Fruit fly (Drosophila melanogaster) whole organism, prepupa: ENCODE measurements around the gene Cp7Fa.

Experiments used
- CG11294 ChIP-seq: fragments of 200-800 bp; sonication (Bioruptor generic); IDR thresholded peaks from 2 replicates; pipeline ENCODE4 v1.3.6; 2022; ENCODE audit warnings: missing biosample characterization, missing genetic modification characterization
- CG11902 ChIP-seq: fragments of 200-800 bp; sonication (Bioruptor generic); optimal IDR thresholded peaks from 3 replicates; lab custom pipeline; 2016; ENCODE audit warnings: missing biosample characterization, missing genetic modification characterization
- CG15336 ChIP-seq: fragments of 200-800 bp; sonication (Bioruptor generic); IDR thresholded peaks from 2 replicates; pipeline ENCODE4 v1.3.6; 2022; ENCODE audit warnings: missing biosample characterization, missing genetic modification characterization
- CG1621 ChIP-seq: fragments of 200-800 bp; sonication (Bioruptor generic); optimal IDR thresholded peaks from 3 replicates; lab custom pipeline; 2018; ENCODE audit warnings: missing biosample characterization, mild to moderate bottlenecking, missing genetic modification characterization
- CG3032 ChIP-seq: fragments of 200-800 bp; optimal IDR thresholded peaks from 2 replicates; lab custom pipeline; 2019; ENCODE audit warnings: missing biosample characterization, mild to moderate bottlenecking, missing genetic modification characterization, moderate library complexity
- CG31627 ChIP-seq: fragments of 200-800 bp; sonication (Bioruptor generic); optimal IDR thresholded peaks from 3 replicates; lab custom pipeline; 2016; ENCODE audit warnings: missing biosample characterization, missing genetic modification characterization
- CG32006 ChIP-seq: fragments of 200-800 bp; sonication (Bioruptor generic); optimal IDR thresholded peaks from 3 replicates; lab custom pipeline; 2017; ENCODE audit warnings: missing biosample characterization, mild to moderate bottlenecking, missing genetic modification characterization
- CG34406 ChIP-seq: fragments of 200-800 bp; sonication (Bioruptor generic); optimal IDR thresholded peaks from 3 replicates; lab custom pipeline; 2016; ENCODE audit warnings: missing biosample characterization, missing genetic modification characterization
- CG4318 ChIP-seq: fragments of 200-800 bp; sonication (Bioruptor generic); optimal IDR thresholded peaks from 3 replicates; lab custom pipeline; 2017; ENCODE audit warnings: missing biosample characterization, mild to moderate bottlenecking, missing genetic modification characterization
- CG6163 ChIP-seq: fragments of 200-800 bp; sonication (Bioruptor generic); IDR thresholded peaks from 3 replicates; pipeline ENCODE4 v1.3.6; 2022; ENCODE audit warnings: missing biosample characterization, missing genetic modification characterization
- CG6276 ChIP-seq: fragments of 200-800 bp; sonication (Bioruptor generic); optimal IDR thresholded peaks from 2 replicates; lab custom pipeline; 2017; ENCODE audit warnings: missing biosample characterization, mild to moderate bottlenecking, missing genetic modification characterization
- CG6792 ChIP-seq: fragments of 200-800 bp; sonication (Bioruptor generic); optimal IDR thresholded peaks from 3 replicates; lab custom pipeline; 2016; ENCODE audit warnings: missing biosample characterization, missing genetic modification characterization
- CG6808 ChIP-seq: fragments of 200-800 bp; sonication (Bioruptor generic); optimal IDR thresholded peaks from 3 replicates; lab custom pipeline; 2017; ENCODE audit warnings: missing biosample characterization, missing genetic modification characterization, mild to moderate bottlenecking, moderate library complexity, missing genetic modification reagents
- CG6854 ChIP-seq: fragments of 200-800 bp; sonication (Bioruptor generic); optimal IDR thresholded peaks from 2 replicates; lab custom pipeline; 2017; ENCODE audit warnings: missing biosample characterization, mild to moderate bottlenecking, missing genetic modification characterization
- CG7368 ChIP-seq: fragments of 200-800 bp; sonication (Bioruptor generic); optimal IDR thresholded peaks from 3 replicates; lab custom pipeline; 2016; ENCODE audit warnings: missing biosample characterization, missing genetic modification characterization
- CG8119 ChIP-seq: fragments of 200-800 bp; sonication (Bioruptor generic); IDR thresholded peaks from 3 replicates; pipeline ENCODE4 v1.3.6; 2022; ENCODE audit warnings: missing biosample characterization, missing genetic modification characterization
- CG8319 ChIP-seq: fragments of 200-800 bp; sonication (Bioruptor generic); optimal IDR thresholded peaks from 3 replicates; lab custom pipeline; 2016; ENCODE audit warnings: missing biosample characterization, missing genetic modification characterization
- CG8632 ChIP-seq: fragments of 200-800 bp; sonication (Bioruptor generic); optimal IDR thresholded peaks from 3 replicates; lab custom pipeline; 2016; ENCODE audit warnings: missing biosample characterization, missing genetic modification characterization
- Eip75B ChIP-seq: fragments of 200-800 bp; sonication (Bioruptor generic); optimal IDR thresholded peaks from 3 replicates; lab custom pipeline; 2016; ENCODE audit warnings: missing biosample characterization, missing genetic modification characterization
- Eip78C ChIP-seq: fragments of 200-800 bp; sonication (Bioruptor generic); peaks from one replicate; lab custom pipeline; 2016; ENCODE audit warnings: missing biosample characterization, missing genetic modification characterization
- Eip93F ChIP-seq: fragments of 200-800 bp; sonication (Bioruptor generic); optimal IDR thresholded peaks from 2 replicates; lab custom pipeline; 2016; ENCODE audit warnings: missing biosample characterization, mild to moderate bottlenecking, missing genetic modification characterization
- Gug ChIP-seq: fragments of 200-800 bp; sonication (Bioruptor generic); IDR thresholded peaks from 2 replicates; pipeline ENCODE4 v1.3.6; 2022; ENCODE audit warnings: missing biosample characterization, missing genetic modification characterization
- Hr39 ChIP-seq: fragments of 200-800 bp; sonication (Bioruptor generic); optimal IDR thresholded peaks from 2 replicates; lab custom pipeline; 2016; ENCODE audit warnings: missing biosample characterization, missing genetic modification characterization
- Hr4 ChIP-seq: fragments of 200-800 bp; sonication (Bioruptor generic); optimal IDR thresholded peaks from 3 replicates; lab custom pipeline; 2016; ENCODE audit warnings: missing biosample characterization, missing genetic modification characterization
- Lpt ChIP-seq: fragments of 200-800 bp; sonication (Bioruptor generic); optimal IDR thresholded peaks from 3 replicates; lab custom pipeline; 2016; ENCODE audit warnings: missing biosample characterization, missing genetic modification characterization
- OdsH ChIP-seq: fragments of 200-800 bp; sonication (Bioruptor generic); optimal IDR thresholded peaks from 3 replicates; lab custom pipeline; 2016; ENCODE audit warnings: missing biosample characterization, missing genetic modification characterization
- Smox ChIP-seq: fragments of 200-800 bp; sonication (Bioruptor generic); optimal IDR thresholded peaks from 3 replicates; lab custom pipeline; 2016; ENCODE audit warnings: missing biosample characterization, missing genetic modification characterization
- Sox102F ChIP-seq: fragments of 200-800 bp; sonication (Bioruptor generic); optimal IDR thresholded peaks from 2 replicates; lab custom pipeline; 2016; ENCODE audit warnings: missing biosample characterization, mild to moderate bottlenecking, missing genetic modification characterization
- Sox14 ChIP-seq: fragments of 200-800 bp; sonication (Bioruptor generic); optimal IDR thresholded peaks from 3 replicates; lab custom pipeline; 2016; ENCODE audit warnings: missing biosample characterization, missing genetic modification characterization
- acj6 ChIP-seq: fragments of 200-800 bp; sonication (Bioruptor generic); optimal IDR thresholded peaks from 3 replicates; lab custom pipeline; 2016; ENCODE audit warnings: missing biosample characterization, missing genetic modification characterization
- cyc ChIP-seq: fragments of 200-800 bp; sonication (Bioruptor generic); optimal IDR thresholded peaks from 3 replicates; lab custom pipeline; 2016; ENCODE audit warnings: missing biosample characterization, missing genetic modification characterization
- dac ChIP-seq: fragments of 200-800 bp; sonication (Bioruptor generic); optimal IDR thresholded peaks from 2 replicates; lab custom pipeline; 2017; ENCODE audit warnings: missing biosample characterization, mild to moderate bottlenecking, missing genetic modification characterization
- eg ChIP-seq: fragments of 200-800 bp; sonication (Bioruptor generic); IDR thresholded peaks from 3 replicates; pipeline ENCODE4 v1.3.6; 2022; ENCODE audit warnings: missing biosample characterization, missing genetic modification characterization
- esn ChIP-seq: fragments of 200-800 bp; sonication (Bioruptor generic); optimal IDR thresholded peaks from 2 replicates; lab custom pipeline; 2016; ENCODE audit warnings: missing biosample characterization, mild to moderate bottlenecking, missing genetic modification characterization, moderate library complexity
- fd59A ChIP-seq: fragments of 200-800 bp; sonication (Bioruptor generic); optimal IDR thresholded peaks from 2 replicates; lab custom pipeline; 2017; ENCODE audit warnings: missing biosample characterization, mild to moderate bottlenecking, missing genetic modification characterization, missing genetic modification reagents
- fkh ChIP-seq: fragments of 200-800 bp; sonication (Bioruptor generic); optimal IDR thresholded peaks from 3 replicates; lab custom pipeline; 2017; ENCODE audit warnings: missing biosample characterization, mild to moderate bottlenecking, missing genetic modification characterization, moderate library complexity
- lz ChIP-seq: fragments of 200-800 bp; sonication (Bioruptor generic); optimal IDR thresholded peaks from 3 replicates; lab custom pipeline; 2016; ENCODE audit warnings: missing biosample characterization, missing genetic modification characterization
- salr ChIP-seq, 2 experiments: fragments of 200-800 bp; sonication (Bioruptor generic); optimal IDR thresholded peaks; 3 replicates each; lab custom pipeline; 2016 to 2018; ENCODE audit warnings: missing biosample characterization in 2 of 2, missing genetic modification characterization in 2 of 2, mild to moderate bottlenecking in 1 of 2
- vri ChIP-seq: fragments of 200-800 bp; sonication (Bioruptor generic); optimal IDR thresholded peaks from 3 replicates; lab custom pipeline; 2016; ENCODE audit warnings: missing biosample characterization, mild to moderate bottlenecking, missing genetic modification characterization

The Cp7Fa gene

DNA sequence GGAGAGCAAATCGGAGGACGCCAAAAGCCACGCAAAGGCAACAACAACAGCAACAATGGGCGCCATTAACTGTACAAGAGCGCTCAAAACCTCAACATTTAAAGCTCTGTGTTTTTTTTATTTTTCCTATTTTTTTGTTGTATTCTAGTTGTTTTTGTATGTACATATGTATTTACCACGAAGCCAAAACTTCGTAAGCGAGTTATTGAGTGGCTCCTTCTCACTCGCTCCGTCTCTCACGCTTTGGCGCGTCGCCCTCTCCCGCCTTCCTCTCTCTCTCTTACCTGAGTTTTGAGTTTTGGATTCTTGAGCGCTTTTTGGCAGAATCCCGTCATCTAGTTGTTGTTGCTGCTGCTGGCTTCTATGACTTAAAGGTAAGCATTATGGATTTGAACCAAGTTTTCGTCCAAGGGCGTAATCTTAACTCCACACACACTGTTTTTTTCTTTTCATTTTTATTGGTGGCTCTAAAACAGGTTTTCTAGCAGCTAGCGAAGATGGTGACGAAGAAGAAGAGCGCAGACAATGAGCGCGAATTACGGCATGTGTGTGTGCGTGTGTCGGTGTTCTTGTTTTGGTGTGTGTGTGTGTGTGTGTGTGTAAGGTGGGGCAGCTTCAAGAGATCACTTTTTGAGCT, 47.5 kb downstream of the Cp7Fa start (continued):
- TF ChIP-seq Sox102F (GFP tag; lab: Kevin White, UChicago), result no peak
- no peak for TF ChIP-seq CG6854 (GFP tag; lab: Kevin White, UChicago)
- TF ChIP-seq CG1621 (tag; lab: Kevin White, UChicago), result no peak
- no peak for TF ChIP-seq Sox14 (GFP tag; lab: Kevin White, UChicago)
- no peak for TF ChIP-seq fkh (GFP tag; lab: Kevin White, UChicago)
- no peak for TF ChIP-seq dac
- TF ChIP-seq lz (GFP tag; lab: Kevin White, UChicago), result no peak
- no peak for TF ChIP-seq Eip75B
- no peak for TF ChIP-seq cyc
- no peak for TF ChIP-seq CG3032 (tag; lab: Kevin White, UChicago)
- no peak for TF ChIP-seq CG6792 (GFP tag; lab: Kevin White, UChicago)
- TF ChIP-seq acj6 (GFP tag; lab: Kevin White, UChicago), result no peak
- no peak for TF ChIP-seq CG8632 (GFP tag; lab: Kevin White, UChicago)
- TF ChIP-seq CG11902 (GFP tag; lab: Kevin White, UChicago), result no peak
- no peak for TF ChIP-seq esn (GFP tag; lab: Kevin White, UChicago)
- TF ChIP-seq Eip78C (GFP tag; lab: Kevin White, UChicago), result peak; percentile 75
- no peak for TF ChIP-seq CG11294 (GFP tag; lab: Robert Waterston, UW)
- TF ChIP-seq CG6808 (GFP tag; lab: Kevin White, UChicago), result peak; percentile 47

DNA sequence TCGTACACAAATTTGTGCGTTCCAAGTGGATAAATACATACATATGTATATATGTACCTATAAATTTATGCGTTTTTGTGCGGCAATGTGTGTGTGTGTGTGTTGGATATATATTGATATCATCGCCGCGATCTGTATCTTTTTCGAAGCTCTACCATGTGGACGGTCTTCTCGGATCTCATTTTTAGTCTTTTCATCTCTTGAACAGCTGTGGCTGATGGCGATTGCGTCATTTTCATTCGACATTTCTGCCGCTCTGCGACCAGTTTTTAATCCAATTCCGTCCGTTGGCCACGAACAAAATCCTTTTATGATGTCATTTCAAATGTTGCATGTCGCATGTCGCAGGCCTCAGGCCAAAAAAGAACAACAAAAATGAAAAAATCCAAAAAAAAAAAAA, 49.8 kb downstream of the Cp7Fa start:
- TF ChIP-seq CG15336 (GFP tag; lab: Robert Waterston, UW), result no peak
- TF ChIP-seq Eip93F, result no peak
- TF ChIP-seq vri, result peak; percentile 28
- no peak for TF ChIP-seq CG6792 (GFP tag; lab: Kevin White, UChicago)
- no peak for TF ChIP-seq Smox (GFP tag; lab: Kevin White, UChicago)
- TF ChIP-seq CG8319 (GFP tag; lab: Kevin White, UChicago), result no peak

DNA sequence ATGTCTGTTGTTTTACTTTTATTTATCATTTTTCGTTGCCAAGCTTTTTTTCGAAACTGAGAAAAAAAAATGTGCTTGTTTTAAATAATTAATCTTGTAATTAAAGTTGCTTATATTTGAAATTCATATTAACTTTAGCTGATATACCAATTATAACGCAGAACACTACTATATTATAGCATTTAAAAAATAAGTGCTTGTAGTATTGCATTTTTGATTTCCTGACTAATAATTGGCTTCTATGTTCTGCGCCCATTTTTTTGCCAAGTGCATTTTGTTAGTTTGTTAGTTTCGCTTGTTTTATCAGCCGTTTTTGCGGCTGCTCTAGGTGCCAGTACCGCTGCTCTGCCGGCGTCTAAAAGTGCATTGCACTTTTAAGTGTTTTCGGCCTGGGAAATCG, 50.8 kb downstream of the Cp7Fa start:
- TF ChIP-seq Hr4 (GFP tag; lab: Kevin White, UChicago) (peak; percentile 66), CG6276 (GFP tag; lab: Kevin White, UChicago) (peak; percentile 67), CG15336 (GFP tag; lab: Robert Waterston, UW) (peak; percentile 72), OdsH (GFP tag; lab: Kevin White, UChicago) (peak; percentile 13), Hr39 (GFP tag; lab: Kevin White, UChicago) (no peak), eg (GFP tag; lab: Robert Waterston, UW) (peak; percentile 67; the same call in 2 of the 3 replicates), CG6163 (GFP tag; lab: Robert Waterston, UW) (peak; percentile 28; the same call in 1 of the 3 replicates), Gug (GFP tag; lab: Robert Waterston, UW) (peak; percentile 52), CG4318 (GFP tag; lab: Kevin White, UChicago) (peak; percentile 38), CG11294 (GFP tag; lab: Robert Waterston, UW) (0 out of 2 replicates have a peak, but pooled peaks have one; percentile 13), CG8119 (GFP tag; lab: Robert Waterston, UW) (peak; percentile 71), fd59A (GFP tag; lab: Kevin White, UChicago) (no peak), Eip78C (GFP tag; lab: Kevin White, UChicago) (peak; percentile 62), salr (GFP tag; optimal IDR thresholded peaks at IDR 0.05; lab: Kevin White, UChicago) (peak in 1 of 2 experiments; percentile 10), CG7368 (no peak), CG34406 (no peak), acj6 (GFP tag; lab: Kevin White, UChicago) (peak; percentile 16), CG31627 (GFP tag; lab: Kevin White, UChicago) (no peak), CG32006 (GFP tag; lab: Kevin White, UChicago) (peak; percentile 71), dac (peak; percentile 10), Lpt (GFP tag; lab: Kevin White, UChicago) (peak; percentile 52)
- TF ChIP-seq, all 60 proteins: peak for 16
